Worm (Caenorhabditis elegans): ENCODE results near the gene nphp-4.

DNA sequence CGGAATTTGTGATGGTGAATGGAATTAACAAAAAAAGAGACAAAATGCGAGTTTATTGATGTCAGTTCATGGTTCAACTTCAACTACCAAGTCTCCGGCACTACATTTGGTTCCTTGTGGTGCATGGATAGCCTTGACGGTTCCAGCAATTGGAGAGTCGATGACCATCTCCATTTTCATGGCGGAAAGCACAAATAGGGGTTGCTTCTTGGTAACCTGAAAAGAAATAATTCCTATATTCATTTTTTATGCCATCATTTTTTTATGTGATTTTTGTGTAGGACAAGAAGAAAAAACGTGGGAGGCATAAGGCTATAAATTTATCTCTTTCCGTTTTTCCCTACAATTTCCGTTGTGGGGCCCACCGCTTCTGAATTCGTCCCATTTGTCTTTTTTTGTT, 25.5 kb downstream of the nphp-4 start:
- TF ChIP-seq ama-1 (optimal IDR thresholded peaks at IDR 0.05) (no peak), hlh-13 (GFP tag; optimal IDR thresholded peaks at IDR 0.05) (no peak)
